Worm (Caenorhabditis elegans): Measurements from ENCODE around the gene srw-23.

Gene srw-23

ce11 chrV:16910864-16911263 lies 37.1 kb downstream of the srw-23 start:
- no peak for TF ChIP-seq unc-62 (GFP tag; optimal IDR thresholded peaks at IDR 0.05)

DNA sequence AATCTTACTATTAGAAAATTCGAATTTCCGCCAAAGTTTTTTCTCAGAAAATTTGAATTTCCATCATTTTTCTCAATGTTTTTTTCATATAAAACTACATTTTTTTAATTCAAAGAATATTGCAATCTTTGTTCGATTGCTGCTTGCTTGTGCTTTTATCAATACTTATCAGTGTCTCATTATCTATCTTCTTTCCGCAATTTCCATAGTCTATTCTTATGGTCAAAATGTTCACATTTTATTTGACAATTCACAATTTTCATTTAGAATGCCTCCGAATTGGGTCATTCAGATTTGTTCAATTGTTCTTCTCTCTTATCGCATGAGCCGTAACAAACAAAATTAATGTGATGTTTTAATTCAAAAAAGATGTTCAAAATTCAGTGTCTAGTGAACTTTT lies 37.6 kb downstream of the srw-23 start:
- TF ChIP-seq unc-62 (GFP tag; optimal IDR thresholded peaks at IDR 0.05), result no peak

DNA sequence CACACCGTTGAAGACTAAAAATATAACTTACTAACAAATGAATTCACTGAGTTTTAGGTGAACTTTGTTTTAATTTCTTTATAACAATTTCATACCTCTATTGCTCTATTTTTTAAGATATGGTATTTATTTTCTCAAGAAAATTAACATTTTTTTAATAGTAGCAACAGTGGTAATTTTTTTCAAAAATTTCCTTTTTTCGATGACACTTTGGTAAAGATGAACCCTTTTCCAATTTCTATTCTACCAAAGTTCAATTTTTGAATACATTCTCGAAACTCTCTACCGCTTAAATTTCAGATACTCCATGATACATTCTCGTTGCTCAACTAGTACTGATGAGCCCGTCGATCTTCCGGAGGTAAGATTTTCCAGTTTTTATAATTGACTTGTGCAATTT lies 38.2 kb downstream of the srw-23 start, which contains the start of gene nhr-116:
nhr-116 (plus strand) TSS at position 301 of the 400 bp plus-strand sequence.
- TF ChIP-seq unc-62 (GFP tag; optimal IDR thresholded peaks at IDR 0.05), result no peak

DNA sequence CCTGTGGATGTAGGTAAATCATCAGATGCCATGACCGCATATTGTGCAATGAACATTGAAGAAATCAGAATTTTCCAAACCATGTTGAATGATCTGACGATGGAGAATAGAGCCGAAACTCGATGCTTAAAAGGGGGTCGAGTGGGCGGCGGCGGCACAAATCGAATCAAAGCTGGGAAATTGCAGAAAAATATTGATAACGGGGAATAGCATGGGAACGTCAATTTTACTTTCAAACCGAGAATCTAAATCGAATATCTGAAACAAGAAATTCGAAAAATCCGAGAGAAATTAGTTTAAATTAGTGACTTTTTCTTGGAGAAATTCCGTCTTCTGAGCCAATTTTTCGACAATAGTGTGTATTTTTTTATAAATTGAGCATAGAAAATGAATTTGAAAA lies 42.3 kb downstream of the srw-23 start, which contains the start of gene F09C6.10:
F09C6.10 (minus strand) TSS at position 101 of the 400 bp plus-strand sequence.
- TF ChIP-seq unc-62 (GFP tag; optimal IDR thresholded peaks at IDR 0.05), result no peak

ce11 chrV:16918378-16918777 lies 44.6 kb downstream of the srw-23 start, which contains the start of the genes fbxa-206 and Y102A5C.2:
fbxa-206 (minus strand) TSS chrV:16918478.
Y102A5C.2 (plus strand) TSS chrV:16918731.
- TF ChIP-seq unc-62 (GFP tag; optimal IDR thresholded peaks at IDR 0.05), result no peak

- TF ChIP-seq unc-62 (GFP tag; optimal IDR thresholded peaks at IDR 0.05), result no peak
Observed at ce11 chrV:16919675-16920074, 45.9 kb downstream of the srw-23 start.

DNA sequence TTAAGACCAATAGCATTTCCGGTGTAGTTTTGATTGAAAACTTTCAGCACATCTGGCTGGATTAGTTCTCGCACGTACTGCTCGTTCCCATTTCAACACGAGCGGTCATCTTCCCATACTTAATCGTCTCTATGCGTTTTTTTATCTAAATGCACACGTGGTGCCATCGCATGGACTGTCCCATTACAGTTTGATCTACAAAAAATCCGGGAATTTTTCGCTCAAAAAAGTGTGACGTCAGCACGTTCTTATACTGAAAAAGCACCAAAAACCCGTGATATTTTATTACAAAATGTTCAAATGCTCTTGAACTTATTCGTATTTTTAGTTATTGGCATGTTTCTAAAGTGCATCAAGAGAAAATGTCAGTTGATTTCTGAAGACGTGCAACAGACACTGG lies 48.2 kb downstream of the srw-23 start, which contains the start of gene Y102A5C.4:
Y102A5C.4 (plus strand) TSS at position 301 of the 400 bp plus-strand sequence.
- no peak for TF ChIP-seq unc-62 (GFP tag; optimal IDR thresholded peaks at IDR 0.05)

Data from whole organism, dauer.